Worm (Caenorhabditis elegans) whole organism, L3 larva: ENCODE results near the gene H19J13.2.

Source experiments
- ama-1 ChIP-seq: fragments of 150-350 bp; optimal IDR thresholded peaks from 2 replicates; lab custom pipeline; 2018
- ceh-28 ChIP-seq: fragments of 150-350 bp; optimal IDR thresholded peaks from 2 replicates; lab custom pipeline; 2014; ENCODE audit warnings: missing biosample characterization, missing genetic modification reagents, missing genetic modification characterization
- egl-27 ChIP-seq: sonication (generic microtip); optimal IDR thresholded peaks from 4 replicates; lab custom pipeline; 2017; ENCODE audit warnings: missing biosample characterization, missing genetic modification reagents, missing genetic modification characterization
- elt-1 ChIP-seq: fragments of 150-350 bp; optimal IDR thresholded peaks from 2 replicates; lab custom pipeline; 2014; ENCODE audit warnings: missing biosample characterization, missing genetic modification characterization
- elt-3 ChIP-seq, 3 experiments: fragments of 150-350 bp in 1 of 3; sonication (generic microtip) in 2 of 3; optimal IDR thresholded peaks; 2 replicates in 2 of 3; 4 replicates in 1 of 3; lab custom pipeline; 2014 to 2017; ENCODE audit warnings: missing biosample characterization in 3 of 3, missing genetic modification characterization in 3 of 3
- fkh-2 ChIP-seq: fragments of 150-350 bp; optimal IDR thresholded peaks from 2 replicates; lab custom pipeline; 2014; ENCODE audit warnings: missing biosample characterization, missing genetic modification reagents, missing genetic modification characterization
- fos-1 ChIP-seq: fragments of 150-350 bp; optimal IDR thresholded peaks from 2 replicates; lab custom pipeline; 2014; ENCODE audit warnings: missing biosample characterization, missing genetic modification characterization
- nhr-237 ChIP-seq: fragments of 150-350 bp; optimal IDR thresholded peaks from 2 replicates; lab custom pipeline; 2014; ENCODE audit warnings: missing biosample characterization, missing genetic modification characterization
- nhr-76 ChIP-seq: fragments of 150-350 bp; sonication (generic microtip); optimal IDR thresholded peaks from 5 replicates; lab custom pipeline; 2014; ENCODE audit warnings: missing biosample characterization, missing genetic modification characterization
- nhr-77 ChIP-seq: fragments of 150-350 bp; optimal IDR thresholded peaks from 2 replicates; lab custom pipeline; 2014; ENCODE audit warnings: missing biosample characterization, missing genetic modification characterization
- unc-62 ChIP-seq: fragments of 150-350 bp; sonication (generic microtip); optimal IDR thresholded peaks from 4 replicates; lab custom pipeline; 2014; ENCODE audit warnings: missing biosample characterization, missing genetic modification reagents, missing genetic modification characterization
- ztf-4 ChIP-seq: fragments of 150-350 bp; optimal IDR thresholded peaks from 2 replicates; lab custom pipeline; 2014; ENCODE audit warnings: missing biosample characterization, missing genetic modification characterization

ce11 chrX:12288254-12288653, 14.5 kb upstream of the H19J13.2 start, which contains the start of gene C04B4.5:
- TF ChIP-seq fkh-2 (tag; lab: Kevin White, UChicago) (no peak), elt-3 (tag; optimal IDR thresholded peaks at IDR 0.05; lab: Kevin White, UChicago) (no peak), ama-1 (no peak), ceh-28 (tag; lab: Kevin White, UChicago) (no peak), unc-62 (GFP tag; lab: Kevin White, UChicago) (no peak), egl-27 (tag; lab: Kevin White, UChicago) (no peak), ztf-4 (tag; lab: Kevin White, UChicago) (no peak), elt-1 (tag; lab: Kevin White, UChicago) (no peak), nhr-77 (tag; lab: Kevin White, UChicago) (no peak), nhr-237 (tag; lab: Kevin White, UChicago) (no peak), nhr-76 (tag; lab: Kevin White, UChicago) (no peak), fos-1 (no peak)
